Fruit fly (Drosophila melanogaster): ENCODE measurements around the gene Got2.

Got2 gene

DNA sequence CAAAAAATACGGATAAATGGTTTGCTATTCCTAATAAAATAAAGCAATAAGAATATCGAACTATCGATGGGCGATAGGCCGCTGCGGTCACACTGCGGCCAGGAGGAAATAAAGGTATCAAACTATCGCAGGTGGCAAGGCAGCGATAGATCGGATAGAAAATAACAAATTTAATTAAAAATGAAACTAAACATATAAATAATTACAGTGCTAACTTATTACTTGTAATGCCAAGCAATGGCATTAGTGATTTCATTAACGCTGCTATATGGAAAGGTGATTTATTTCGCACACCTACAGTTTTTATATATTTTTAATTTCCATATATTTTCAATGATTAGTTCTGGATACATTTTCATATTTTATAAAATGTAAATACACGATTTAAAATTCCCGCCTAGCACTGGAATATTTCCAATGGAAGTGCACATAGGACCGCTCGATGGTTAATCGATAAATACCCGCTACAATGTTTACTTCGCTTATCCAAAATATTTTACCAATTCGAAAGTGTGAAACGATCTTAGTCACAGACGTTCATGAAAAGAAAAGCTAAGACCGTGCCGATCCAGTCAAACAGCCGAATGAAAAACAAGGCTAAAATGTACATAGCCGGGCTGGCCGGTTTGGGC is 6.7 kb downstream of the Got2 start, which contains the start of the genes CG15356 and CG15362 (continued):
- TF ChIP-seq disco-r (GFP tag; optimal IDR thresholded peaks at IDR 0.05), result no peak
- no peak for TF ChIP-seq CG14965 (GFP tag; optimal IDR thresholded peaks at IDR 0.05; ENCODE audit: borderline replicate concordance)
- TF ChIP-seq NFAT (GFP tag; IDR thresholded peaks at IDR 0.05), result peak; percentile 71
- TF ChIP-seq B-H2 (GFP tag; optimal IDR thresholded peaks at IDR 0.05), result no peak
- TF ChIP-seq Dek (tag; optimal IDR thresholded peaks at IDR 0.05), result peak; percentile 62
- no peak for TF ChIP-seq dati (GFP tag; IDR thresholded peaks at IDR 0.05)
- no peak for TF ChIP-seq CG2199 (GFP tag; IDR thresholded peaks at IDR 0.05)
- no peak for TF ChIP-seq CG12299 (tag; optimal IDR thresholded peaks at IDR 0.05)
- TF ChIP-seq h (optimal IDR thresholded peaks at IDR 0.05), result no peak
- peak; percentile 58 for TF ChIP-seq CG32532 (GFP tag; IDR thresholded peaks at IDR 0.05)
- TF ChIP-seq peb (GFP tag; IDR thresholded peaks at IDR 0.05), result no peak
- TF ChIP-seq CG8290 (GFP tag; optimal IDR thresholded peaks at IDR 0.05), result peak; percentile 16
- TF ChIP-seq CG8290 (tag; optimal IDR thresholded peaks at IDR 0.05), result no peak
- TF ChIP-seq Dref (GFP tag; IDR thresholded peaks at IDR 0.05), result peak; percentile 90
- TF ChIP-seq pfk (GFP tag; optimal IDR thresholded peaks at IDR 0.05), result no peak
- TF ChIP-seq wor (GFP tag; IDR thresholded peaks at IDR 0.05), result no peak
- no peak for TF ChIP-seq trh (GFP tag; optimal IDR thresholded peaks at IDR 0.05)
- TF ChIP-seq CkIIα-i1 (GFP tag; IDR thresholded peaks at IDR 0.05), result no peak
- TF ChIP-seq CG8924 (tag; optimal IDR thresholded peaks at IDR 0.05), result peak; percentile 31
- TF ChIP-seq gfzf (GFP tag; optimal IDR thresholded peaks at IDR 0.05), result peak; percentile 52
- TF ChIP-seq da (GFP tag; optimal IDR thresholded peaks at IDR 0.05), result no peak
- TF ChIP-seq Opbp (GFP tag; IDR thresholded peaks at IDR 0.05; ENCODE audit: partially characterized antibody), result peak; percentile 99
- no peak for TF ChIP-seq CG17328 (GFP tag; IDR thresholded peaks at IDR 0.05)
- TF ChIP-seq CG4424 (GFP tag; optimal IDR thresholded peaks at IDR 0.05), result no peak
- no peak for TF ChIP-seq Six4 (GFP tag; optimal IDR thresholded peaks at IDR 0.05)
- TF ChIP-seq jigr1 (GFP tag; IDR thresholded peaks at IDR 0.05), result peak; percentile 59; the same call in 1 of the 3 replicates
- TF ChIP-seq CG10321 (GFP tag; IDR thresholded peaks at IDR 0.05), result no peak
- TF ChIP-seq eve (GFP tag; optimal IDR thresholded peaks at IDR 0.05), result no peak
- TF ChIP-seq en (GFP tag; optimal IDR thresholded peaks at IDR 0.05), result no peak
- TF ChIP-seq CG9797 (GFP tag; optimal IDR thresholded peaks at IDR 0.05), result peak; percentile 82
- no peak for TF ChIP-seq CG10959 (GFP tag; IDR thresholded peaks at IDR 0.05)
- TF ChIP-seq bbx (GFP tag; IDR thresholded peaks at IDR 0.05; ENCODE audit: partially characterized antibody), result peak; percentile 99
- TF ChIP-seq CG16813 (GFP tag; IDR thresholded peaks at IDR 0.05; ENCODE audit: partially characterized antibody), result peak; percentile 100
- no peak for TF ChIP-seq CG3407 (GFP tag; optimal IDR thresholded peaks at IDR 0.05)
- TF ChIP-seq Ada2b (GFP tag; IDR thresholded peaks at IDR 0.05), result no peak
- TF ChIP-seq wdn (GFP tag; IDR thresholded peaks at IDR 0.05), result no peak
- TF ChIP-seq CG11398 (GFP tag; optimal IDR thresholded peaks at IDR 0.05), result no peak
- TF ChIP-seq CG17361 (GFP tag; IDR thresholded peaks at IDR 0.05), result peak; percentile 58; the same call in 1 of the 3 replicates
- no peak for TF ChIP-seq jumu (GFP tag; optimal IDR thresholded peaks at IDR 0.05)
- TF ChIP-seq ftz-f1 (GFP tag; optimal IDR thresholded peaks at IDR 0.05), result no peak
- no peak for TF ChIP-seq pita (GFP tag; optimal IDR thresholded peaks at IDR 0.05)
- no peak for TF ChIP-seq CG11093 (GFP tag; IDR thresholded peaks at IDR 0.05)
- TF ChIP-seq hb (GFP tag; IDR thresholded peaks at IDR 0.05; ENCODE audit: partially characterized antibody), result peak; percentile 100
- peak; percentile 16 for TF ChIP-seq az2 (GFP tag; optimal IDR thresholded peaks at IDR 0.05)
- TF ChIP-seq CG2202 (tag; optimal IDR thresholded peaks at IDR 0.05), result no peak
- TF ChIP-seq CG1603 (tag; optimal IDR thresholded peaks at IDR 0.05), result peak; percentile 71
- no peak for TF ChIP-seq CG4820 (GFP tag; optimal IDR thresholded peaks at IDR 0.05)
- TF ChIP-seq Hr39 (optimal IDR thresholded peaks at IDR 0.05), result no peak
- TF ChIP-seq row (GFP tag; IDR thresholded peaks at IDR 0.05), result peak; percentile 78
- peak; percentile 99 for TF ChIP-seq CG13287 (GFP tag; IDR thresholded peaks at IDR 0.05; ENCODE audit: partially characterized antibody)
- no peak for TF ChIP-seq gcm2 (GFP tag; optimal IDR thresholded peaks at IDR 0.05)
- peak; percentile 99 for TF ChIP-seq knrl (GFP tag; IDR thresholded peaks at IDR 0.05; ENCODE audit: partially characterized antibody)

Measured in whole organism, embryonic.